Worm (Caenorhabditis elegans) whole organism, young adult: Measurements from ENCODE around the gene arrd-3.
"Not testable (repeated sequence)": the region's sequence is repeated elsewhere in the genome, so short reads cannot be mapped to it uniquely, and the experiment has no call there.

Experiments
- B0261.1 ChIP-seq: sonication (generic microtip); optimal IDR thresholded peaks from 2 replicates; lab custom pipeline; 2016; ENCODE audit warnings: mild to moderate bottlenecking, missing genetic modification characterization, moderate library complexity, missing compliant biosample characterization
- F33H1.4 ChIP-seq: fragments of 200-800 bp; sonication (Bioruptor generic); IDR thresholded peaks from 2 replicates; pipeline ENCODE4 v1.3.6; 2022; ENCODE audit warnings: missing genetic modification reagents, missing genetic modification characterization, missing compliant biosample characterization
- F57C9.4 ChIP-seq: sonication (generic microtip); optimal IDR thresholded peaks from 2 replicates; lab custom pipeline; 2017; ENCODE audit warnings: mild to moderate bottlenecking, missing genetic modification characterization, missing compliant biosample characterization
- aptf-3 ChIP-seq: fragments of 200-800 bp; sonication (Bioruptor generic); IDR thresholded peaks from 2 replicates; pipeline ENCODE4 v1.3.6; 2022; ENCODE audit warnings: missing genetic modification characterization, missing compliant biosample characterization
- attf-3 ChIP-seq: fragments of 200-800 bp; sonication (Bioruptor generic); conservative IDR thresholded peaks from 2 replicates; pipeline ENCODE4 v1.3.6; 2022; ENCODE audit warnings: missing genetic modification reagents, missing genetic modification characterization, missing compliant biosample characterization
- dox-1 ChIP-seq: fragments of 200-800 bp; sonication (Bioruptor generic); IDR thresholded peaks from 2 replicates; pipeline ENCODE4 v1.3.6; 2022; ENCODE audit warnings: missing genetic modification reagents, missing genetic modification characterization, missing compliant biosample characterization
- egl-18 ChIP-seq: fragments of 200-800 bp; sonication (Bioruptor generic); IDR thresholded peaks from 2 replicates; pipeline ENCODE4 v1.3.6; 2022; ENCODE audit warnings: missing genetic modification reagents, missing genetic modification characterization, missing compliant biosample characterization
- egrh-3 ChIP-seq: fragments of 200-800 bp; sonication (Bioruptor generic); IDR thresholded peaks from 2 replicates; pipeline ENCODE4 v1.3.6; 2022; ENCODE audit warnings: missing genetic modification reagents, missing genetic modification characterization, missing compliant biosample characterization
- madf-10 ChIP-seq: sonication (generic microtip); optimal IDR thresholded peaks from 2 replicates; lab custom pipeline; 2016; ENCODE audit warnings: mild to moderate bottlenecking, missing genetic modification characterization, missing compliant biosample characterization
- pha-4 ChIP-seq: fragments of 150-350 bp; sonication (generic microtip); optimal IDR thresholded peaks from 2 replicates; lab custom pipeline; 2014; ENCODE audit warnings: missing biosample characterization, missing genetic modification reagents, missing genetic modification characterization
- tbp1 ChIP-seq: fragments of 200-800 bp; sonication (Bioruptor generic); optimal IDR thresholded peaks from 2 replicates; lab custom pipeline; 2018; ENCODE audit warnings: mild to moderate bottlenecking, missing genetic modification characterization, missing compliant biosample characterization
- unc-130 ChIP-seq: sonication (generic microtip); optimal IDR thresholded peaks from 2 replicates; lab custom pipeline; 2016; ENCODE audit warnings: missing genetic modification reagents, missing genetic modification characterization, missing compliant biosample characterization
- unc-62 ChIP-seq: fragments of 150-350 bp; optimal IDR thresholded peaks from 2 replicates; lab custom pipeline; 2014; ENCODE audit warnings: missing biosample characterization, missing genetic modification reagents, missing genetic modification characterization

DNA sequence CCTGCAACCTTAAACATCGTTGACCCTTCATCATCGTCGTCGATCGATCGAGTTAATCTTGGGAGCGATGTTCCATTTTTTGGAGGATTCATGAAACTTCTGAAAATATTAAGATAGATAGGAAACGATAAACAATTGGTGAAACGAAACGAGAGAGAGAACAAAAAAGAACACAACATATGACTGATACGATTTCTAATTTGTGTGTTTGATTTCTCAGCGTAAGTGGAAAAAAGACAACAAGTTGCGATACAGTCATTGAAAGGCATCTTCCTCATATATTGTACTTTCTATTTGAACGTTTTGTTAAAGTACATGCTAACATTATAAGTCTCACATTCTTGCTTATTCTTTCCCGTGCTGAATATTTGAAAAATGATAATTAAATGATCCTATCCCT lies 39.8 kb downstream of the arrd-3 start, which contains the start of gene R09D1.12:
- TF ChIP-seq pha-4 (tag; lab: Kevin White, UChicago); aptf-3 (GFP tag; lab: Robert Waterston, UW); attf-3 (GFP tag; lab: Robert Waterston, UW); madf-10 (tag; lab: Kevin White, UChicago); egl-18; B0261.1 (tag; lab: Kevin White, UChicago); unc-62 (GFP tag; lab: Kevin White, UChicago); egrh-3 (GFP tag; lab: Robert Waterston, UW); dox-1 (GFP tag; lab: Robert Waterston, UW); F33H1.4 (GFP tag; lab: Robert Waterston, UW); F57C9.4; unc-130 (GFP tag; lab: Kevin White, UChicago); tbp1 (GFP tag; lab: Kevin White, UChicago): not testable (repeated sequence)
